Worm (Caenorhabditis elegans) whole organism, young adult: Measurements from ENCODE around the gene F45E10.2.

Source experiments
- B0035.1 ChIP-seq: sonication (generic microtip); optimal IDR thresholded peaks from 2 replicates; lab custom pipeline; 2016; ENCODE audit warnings: missing genetic modification characterization, mild to moderate bottlenecking, missing compliant biosample characterization, missing genotype, missing genetic modification reagents
- B0261.1 ChIP-seq: sonication (generic microtip); optimal IDR thresholded peaks from 2 replicates; lab custom pipeline; 2016; ENCODE audit warnings: mild to moderate bottlenecking, missing genetic modification characterization, moderate library complexity, missing compliant biosample characterization
- D2030.7 ChIP-seq: fragments of 200-800 bp; sonication (Bioruptor generic); IDR thresholded peaks from 2 replicates; pipeline ENCODE4 v1.3.6; 2022; ENCODE audit warnings: missing genetic modification reagents, missing genetic modification characterization, missing compliant biosample characterization
- F49E8.2 ChIP-seq: sonication (generic microtip); optimal IDR thresholded peaks from 3 replicates; lab custom pipeline; 2017; ENCODE audit warnings: missing genetic modification characterization, mild to moderate bottlenecking, missing compliant biosample characterization, antibody characterized with exemption, moderate library complexity; ENCODE audit not compliant: insufficient read depth
- F55B11.4 ChIP-seq: sonication (generic microtip); optimal IDR thresholded peaks from 2 replicates; lab custom pipeline; 2016; ENCODE audit warnings: missing compliant biosample characterization, missing genetic modification characterization, borderline replicate concordance; ENCODE audit not compliant: insufficient read depth
- F57A8.1 ChIP-seq: fragments of 200-800 bp; sonication (Bioruptor generic); optimal IDR thresholded peaks from 2 replicates; lab custom pipeline; 2018; ENCODE audit warnings: mild to moderate bottlenecking, missing genetic modification characterization, moderate library complexity, missing compliant biosample characterization
- F57C9.4 ChIP-seq: sonication (generic microtip); optimal IDR thresholded peaks from 2 replicates; lab custom pipeline; 2017; ENCODE audit warnings: mild to moderate bottlenecking, missing genetic modification characterization, missing compliant biosample characterization
- K12H6.12 ChIP-seq: fragments of 200-800 bp; sonication (Bioruptor generic); optimal IDR thresholded peaks from 2 replicates; lab custom pipeline; 2018; ENCODE audit warnings: mild to moderate bottlenecking, missing genetic modification characterization, missing compliant biosample characterization
- T07F8.4 ChIP-seq: sonication (generic microtip); optimal IDR thresholded peaks from 2 replicates; lab custom pipeline; 2016; ENCODE audit warnings: mild to moderate bottlenecking, missing genetic modification characterization, moderate library complexity, missing compliant biosample characterization
- athp-1 ChIP-seq: sonication (generic microtip); optimal IDR thresholded peaks from 2 replicates; lab custom pipeline; 2017; ENCODE audit warnings: mild to moderate bottlenecking, missing genetic modification characterization, missing compliant biosample characterization
- attf-3 ChIP-seq: fragments of 200-800 bp; sonication (Bioruptor generic); conservative IDR thresholded peaks from 2 replicates; pipeline ENCODE4 v1.3.6; 2022; ENCODE audit warnings: missing genetic modification reagents, missing genetic modification characterization, missing compliant biosample characterization
- attf-5 ChIP-seq: fragments of 200-800 bp; sonication (Bioruptor generic); optimal IDR thresholded peaks from 2 replicates; lab custom pipeline; 2018; ENCODE audit warnings: mild to moderate bottlenecking, missing genetic modification characterization, missing compliant biosample characterization
- bed-2 ChIP-seq: fragments of 200-800 bp; sonication (Bioruptor generic); IDR thresholded peaks from 2 replicates; pipeline ENCODE4 v1.3.6; 2022; ENCODE audit warnings: missing genetic modification reagents, missing genetic modification characterization, missing compliant biosample characterization
- ccch-3 ChIP-seq: fragments of 200-800 bp; sonication (Bioruptor generic); optimal IDR thresholded peaks from 2 replicates; lab custom pipeline; 2018; ENCODE audit warnings: mild to moderate bottlenecking, missing genetic modification characterization, missing compliant biosample characterization
- cebp-2 ChIP-seq: fragments of 200-800 bp; sonication (Bioruptor generic); IDR thresholded peaks from 2 replicates; pipeline ENCODE4 v1.3.6; 2022; ENCODE audit warnings: missing genetic modification characterization, missing compliant biosample characterization
- ceh-58 ChIP-seq: fragments of 200-800 bp; sonication (Bioruptor generic); IDR thresholded peaks from 2 replicates; pipeline ENCODE4 v1.3.6; 2022; ENCODE audit warnings: missing genetic modification characterization, missing compliant biosample characterization
- ceh-79 ChIP-seq: sonication (generic microtip); optimal IDR thresholded peaks from 2 replicates; lab custom pipeline; 2017; ENCODE audit warnings: mild to moderate bottlenecking, missing genetic modification characterization, missing compliant biosample characterization
- ceh-91 ChIP-seq: fragments of 200-800 bp; sonication (Bioruptor generic); IDR thresholded peaks from 2 replicates; pipeline ENCODE4 v1.3.6; 2022; ENCODE audit warnings: missing genetic modification reagents, missing genetic modification characterization, missing compliant biosample characterization
- dpff-1 ChIP-seq: sonication (generic microtip); optimal IDR thresholded peaks from 2 replicates; lab custom pipeline; 2017; ENCODE audit warnings: mild to moderate bottlenecking, missing genetic modification characterization, missing compliant biosample characterization
- efl-1 ChIP-seq: fragments of 150-350 bp; optimal IDR thresholded peaks from 2 replicates; lab custom pipeline; 2014; ENCODE audit warnings: missing biosample characterization, missing genetic modification reagents, missing genetic modification characterization
- egrh-3 ChIP-seq: fragments of 200-800 bp; sonication (Bioruptor generic); IDR thresholded peaks from 2 replicates; pipeline ENCODE4 v1.3.6; 2022; ENCODE audit warnings: missing genetic modification reagents, missing genetic modification characterization, missing compliant biosample characterization
- ekl-4 ChIP-seq: fragments of 200-800 bp; sonication (Bioruptor generic); IDR thresholded peaks from 2 replicates; pipeline ENCODE4 v1.3.6; 2022; ENCODE audit warnings: missing genetic modification reagents, missing genetic modification characterization, missing compliant biosample characterization
- him-1 ChIP-seq: sonication (generic microtip); optimal IDR thresholded peaks from 2 replicates; lab custom pipeline; 2016; ENCODE audit warnings: missing genotype, missing genetic modification reagents, missing genetic modification characterization, missing compliant biosample characterization
- hmg-1.2 ChIP-seq: fragments of 200-800 bp; sonication (Bioruptor generic); IDR thresholded peaks from 2 replicates; pipeline ENCODE4 v1.3.6; 2022; ENCODE audit warnings: missing genetic modification reagents, missing genetic modification characterization, missing compliant biosample characterization
- hsf-1 ChIP-seq: fragments of 200-800 bp; sonication (Bioruptor generic); IDR thresholded peaks from 2 replicates; pipeline ENCODE4 v1.3.6; 2022; ENCODE audit warnings: missing genetic modification reagents, missing genetic modification characterization, missing compliant biosample characterization
- lag-1 ChIP-seq: fragments of 200-800 bp; sonication (Bioruptor generic); IDR thresholded peaks from 2 replicates; pipeline ENCODE4 v1.3.6; 2022; ENCODE audit warnings: missing genetic modification reagents, missing genetic modification characterization, missing compliant biosample characterization
- lin-35 ChIP-seq, 3 experiments: fragments of 150-350 bp in 2 of 3; sonication (generic microtip) in 1 of 3; optimal IDR thresholded peaks; 2 replicates each; lab custom pipeline; 2014 to 2018; ENCODE audit warnings: missing biosample characterization in 3 of 3, missing genetic modification characterization in 3 of 3, missing genetic modification reagents in 3 of 3
- lin-40 ChIP-seq: sonication (generic microtip); optimal IDR thresholded peaks from 2 replicates; lab custom pipeline; 2016; ENCODE audit warnings: missing genetic modification characterization, mild to moderate bottlenecking, missing compliant biosample characterization, missing genotype, missing genetic modification reagents
- lin-54 ChIP-seq: fragments of 200-800 bp; sonication (Bioruptor generic); optimal IDR thresholded peaks from 2 replicates; lab custom pipeline; 2018; ENCODE audit warnings: mild to moderate bottlenecking, missing genetic modification characterization, missing compliant biosample characterization
- lsl-1 ChIP-seq: fragments of 200-800 bp; sonication (Bioruptor generic); optimal IDR thresholded peaks from 2 replicates; lab custom pipeline; 2018; ENCODE audit warnings: mild to moderate bottlenecking, missing genetic modification characterization, moderate library complexity, missing compliant biosample characterization
- madf-10 ChIP-seq: sonication (generic microtip); optimal IDR thresholded peaks from 2 replicates; lab custom pipeline; 2016; ENCODE audit warnings: mild to moderate bottlenecking, missing genetic modification characterization, missing compliant biosample characterization
- madf-6 ChIP-seq: fragments of 200-800 bp; sonication (Bioruptor generic); IDR thresholded peaks from 2 replicates; pipeline ENCODE4 v1.3.6; 2022; ENCODE audit warnings: missing genetic modification reagents, missing genetic modification characterization, missing compliant biosample characterization
- mcd-1 ChIP-seq: fragments of 200-800 bp; sonication (Bioruptor generic); IDR thresholded peaks from 2 replicates; pipeline ENCODE4 v1.3.6; 2022; ENCODE audit warnings: missing genetic modification reagents, missing genetic modification characterization, missing compliant biosample characterization
- mxl-1 ChIP-seq: sonication (generic microtip); optimal IDR thresholded peaks from 2 replicates; lab custom pipeline; 2016; ENCODE audit warnings: missing genetic modification characterization, missing compliant biosample characterization
- pbrm-1 ChIP-seq: fragments of 200-800 bp; sonication (Bioruptor generic); IDR thresholded peaks from 2 replicates; pipeline ENCODE4 v1.3.6; 2022; ENCODE audit warnings: missing genetic modification reagents, missing genetic modification characterization, missing compliant biosample characterization
- snpc-4 ChIP-seq, 5 experiments: fragments of 150-350 bp in 1 of 5; sonication (generic microtip) in 4 of 5; optimal IDR thresholded peaks; 2 replicates each; lab custom pipeline; 2014 to 2018; ENCODE audit warnings: missing genetic modification characterization in 5 of 5, missing biosample characterization in 3 of 5, antibody characterized with exemption in 2 of 5, mild to moderate bottlenecking in 2 of 5, missing compliant biosample characterization in 2 of 5, missing genotype in 2 of 5, moderate library complexity in 2 of 5, missing genetic modification reagents in 1 of 5
- tbp1 ChIP-seq: fragments of 200-800 bp; sonication (Bioruptor generic); optimal IDR thresholded peaks from 2 replicates; lab custom pipeline; 2018; ENCODE audit warnings: mild to moderate bottlenecking, missing genetic modification characterization, missing compliant biosample characterization
- unc-62 ChIP-seq: fragments of 150-350 bp; optimal IDR thresholded peaks from 2 replicates; lab custom pipeline; 2014; ENCODE audit warnings: missing biosample characterization, missing genetic modification reagents, missing genetic modification characterization
- zfh-2 ChIP-seq: fragments of 200-800 bp; sonication (Bioruptor generic); conservative IDR thresholded peaks from 2 replicates; pipeline ENCODE4 v1.3.6; 2022; ENCODE audit warnings: missing genetic modification reagents, missing genetic modification characterization, missing compliant biosample characterization
- ztf-28 ChIP-seq: fragments of 200-800 bp; sonication (Bioruptor generic); IDR thresholded peaks from 2 replicates; pipeline ENCODE4 v1.3.6; 2022; ENCODE audit warnings: missing genetic modification reagents, missing genetic modification characterization, missing compliant biosample characterization

Gene F45E10.2

DNA sequence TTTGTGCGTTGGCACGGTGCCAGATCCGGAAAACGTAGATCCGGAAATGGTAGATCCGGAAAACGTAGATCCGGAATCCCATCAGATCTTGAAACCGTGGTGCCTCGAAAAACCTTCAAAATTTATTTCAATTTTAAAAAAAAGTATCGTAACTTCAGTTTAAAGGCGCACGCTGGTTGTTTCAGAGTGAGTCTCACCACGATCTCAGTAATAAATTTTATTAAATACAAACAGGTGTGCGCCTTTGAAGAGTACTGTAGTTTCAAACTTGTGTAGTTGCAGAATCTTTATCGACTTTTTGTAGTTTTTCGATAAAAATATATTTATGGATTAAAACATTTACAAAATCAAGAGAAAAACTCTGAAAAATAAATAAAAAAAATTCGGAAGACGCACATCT, 4.4 kb downstream of the F45E10.2 start (continued):
- peak; percentile 81 for TF ChIP-seq F49E8.2 (tag; lab: Kevin White, UChicago)
- TF ChIP-seq D2030.7 (GFP tag; lab: Robert Waterston, UW) = peak; percentile 84
- TF ChIP-seq hsf-1 (GFP tag; lab: Robert Waterston, UW) = 0 out of 2 replicates have a peak, but pooled peaks have one; percentile 25
- TF ChIP-seq athp-1 (tag; lab: Kevin White, UChicago) = peak; percentile 66
- TF ChIP-seq mxl-1 (tag; lab: Kevin White, UChicago) = no peak
- no peak for TF ChIP-seq him-1 (tag; lab: Kevin White, UChicago)
- TF ChIP-seq T07F8.4 = no peak
- TF ChIP-seq dpff-1 (tag; lab: Kevin White, UChicago) = no peak
- TF ChIP-seq B0035.1 (tag; lab: Kevin White, UChicago) = no peak
- no peak for TF ChIP-seq zfh-2 (GFP tag; lab: Robert Waterston, UW)
- peak; percentile 99 for TF ChIP-seq lsl-1 (GFP tag; lab: Kevin White, UChicago)
- TF ChIP-seq F57C9.4 = no peak
- no peak for TF ChIP-seq cebp-2 (GFP tag; lab: Robert Waterston, UW)
- no peak for TF ChIP-seq B0261.1 (tag; lab: Kevin White, UChicago)
- TF ChIP-seq K12H6.12 (tag; lab: Kevin White, UChicago) = no peak
- TF ChIP-seq ekl-4 (GFP tag; lab: Robert Waterston, UW) = 0 out of 2 replicates have a peak, but pooled peaks have one; percentile 41
- TF ChIP-seq pbrm-1 (GFP tag; lab: Robert Waterston, UW) = 0 out of 2 replicates have a peak, but pooled peaks have one; percentile 9
- TF ChIP-seq attf-3 = peak; percentile 45; the same call in 1 of the 2 replicates
- TF ChIP-seq ztf-28 (GFP tag; lab: Robert Waterston, UW) = no peak
- TF ChIP-seq F55B11.4 = no peak
- peak; percentile 61; the same call in 1 of the 2 replicates for TF ChIP-seq mcd-1 (GFP tag; lab: Robert Waterston, UW)
- TF ChIP-seq ceh-58 (GFP tag; lab: Robert Waterston, UW) = no peak
- peak; percentile 98 for TF ChIP-seq madf-6 (GFP tag; lab: Robert Waterston, UW)
- no peak for TF ChIP-seq ceh-79 (tag; lab: Kevin White, UChicago)
- peak; percentile 27 for TF ChIP-seq tbp1
- TF ChIP-seq, all 124 proteins: peak for 25

DNA sequence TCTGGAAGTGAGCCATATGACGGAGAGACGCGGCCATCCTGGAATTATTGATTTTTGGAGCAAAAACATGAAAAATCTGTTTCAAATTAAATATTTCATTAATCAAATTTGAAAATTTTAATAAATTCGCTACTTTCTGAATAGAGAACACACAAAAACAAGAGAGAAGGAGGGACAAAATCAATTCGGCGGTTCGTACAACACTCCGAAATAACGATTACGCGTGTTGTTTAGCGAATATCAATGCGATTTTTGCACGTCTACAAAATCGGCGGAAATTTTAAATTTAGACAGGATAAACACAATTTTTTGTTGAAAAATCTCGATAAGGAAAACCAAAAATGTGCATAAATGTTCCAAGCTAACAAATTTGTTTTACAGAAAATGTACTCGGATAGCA, 5.2 kb downstream of the F45E10.2 start, which contains the start of the genes sdhd-1 and ilkp-1:
sdhd-1 (minus strand) TSS at position 38 of the 400 bp plus-strand sequence.
ilkp-1 (plus strand) TSS at position 380 of the 400 bp plus-strand sequence.
- TF ChIP-seq lin-35 (GFP tag; optimal IDR thresholded peaks at IDR 0.05; lab: Kevin White, UChicago) (peak in 1 of 3 experiments; percentile 54), egrh-3 (no peak), attf-5 (peak; percentile 20), F57A8.1 (GFP tag; lab: Kevin White, UChicago) (no peak), snpc-4 (GFP tag; optimal IDR thresholded peaks at IDR 0.05; lab: Kevin White, UChicago) (no peak), snpc-4 (tag; optimal IDR thresholded peaks at IDR 0.05; lab: Kevin White, UChicago) (no peak), lin-40 (tag; lab: Kevin White, UChicago) (no peak), hmg-1.2 (GFP tag; lab: Robert Waterston, UW) (peak; percentile 48; the same call in 1 of the 2 replicates), attf-3 (peak; percentile 90), lag-1 (GFP tag; lab: Robert Waterston, UW) (no peak), efl-1 (GFP tag; lab: Kevin White, UChicago) (peak; percentile 33), bed-2 (no peak), ceh-79 (tag; lab: Kevin White, UChicago) (no peak), ceh-91 (GFP tag; lab: Robert Waterston, UW) (no peak), madf-10 (tag; lab: Kevin White, UChicago) (no peak), unc-62 (GFP tag; lab: Kevin White, UChicago) (no peak), lin-54 (GFP tag; lab: Kevin White, UChicago) (peak; percentile 55), ccch-3 (GFP tag; lab: Kevin White, UChicago) (no peak)
